Worm (Caenorhabditis elegans): ENCODE results near the gene R03D7.2.

DNA sequence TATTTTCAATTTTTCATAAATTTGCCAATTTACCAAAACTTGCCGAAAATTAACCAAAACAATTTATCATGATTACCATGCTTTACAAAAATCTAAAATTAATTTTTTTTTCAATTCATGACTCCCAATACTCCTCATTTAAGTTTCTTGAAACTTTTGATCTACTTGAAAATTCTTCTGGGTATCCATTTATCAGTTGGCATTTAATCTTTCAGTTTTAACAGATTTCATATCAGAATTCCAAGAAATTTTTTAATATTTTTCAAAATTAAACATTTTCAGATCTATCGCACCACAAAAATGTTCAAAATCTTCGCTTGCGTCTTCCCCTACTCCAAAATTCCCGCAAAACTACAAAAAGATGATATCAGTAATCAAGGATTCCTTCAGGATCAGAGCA is 11.0 kb downstream of the R03D7.2 start, which contains the start of gene Y19D2B.2:
- no peak for TF ChIP-seq ref-1 (GFP tag; conservative IDR thresholded peaks at IDR 0.05)
- no peak for TF ChIP-seq ztf-29 (GFP tag; IDR thresholded peaks at IDR 0.05)
- TF ChIP-seq flt-1 (GFP tag; IDR thresholded peaks at IDR 0.05) = no peak
- TF ChIP-seq tab-1 (GFP tag; IDR thresholded peaks at IDR 0.05) = no peak
- TF ChIP-seq klf-2 (GFP tag; conservative IDR thresholded peaks at IDR 0.05) = no peak
- TF ChIP-seq cog-1 (tag; optimal IDR thresholded peaks at IDR 0.05) = no peak
- no peak for TF ChIP-seq med-1 (GFP tag; optimal IDR thresholded peaks at IDR 0.05; ENCODE audit: insufficient read depth)
- no peak for TF ChIP-seq T22C8.4 (GFP tag; IDR thresholded peaks at IDR 0.05)
- TF ChIP-seq ztf-23 (GFP tag; IDR thresholded peaks at IDR 0.05) = no peak
